Fruit fly (Drosophila melanogaster): ENCODE results near the gene CG4558.

CG4558 gene

DNA sequence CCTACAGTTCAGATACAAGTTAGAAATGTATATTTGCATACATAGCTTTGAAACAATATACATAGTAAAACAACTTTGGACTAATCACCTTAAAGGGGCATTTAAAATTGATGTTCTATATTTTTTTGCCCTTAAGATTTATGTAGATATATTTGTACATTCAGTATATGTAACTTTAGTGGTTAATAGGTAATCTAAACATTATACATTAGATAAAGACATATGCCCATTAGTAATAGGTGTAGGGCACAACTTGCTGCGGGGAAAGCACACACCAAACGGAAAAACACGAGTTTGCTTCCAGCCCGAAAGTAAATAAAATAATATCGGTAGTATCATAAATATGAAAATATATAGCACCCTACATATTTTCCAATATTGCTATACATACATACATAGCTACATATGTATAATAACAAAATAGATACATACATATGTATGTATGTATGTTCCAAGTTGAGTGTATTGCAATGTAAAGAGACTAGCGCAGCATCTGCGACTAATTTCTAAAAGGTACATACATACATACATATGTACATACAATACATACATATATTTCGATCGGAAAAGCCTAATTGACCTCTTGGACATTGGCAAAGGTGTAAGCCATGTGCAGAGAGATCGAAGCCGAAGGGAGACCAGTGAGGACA lies 13.8 kb downstream of the CG4558 start, which contains the start of gene CG43736 (continued):
- TF ChIP-seq D (optimal IDR thresholded peaks at IDR 0.05) (no peak), D (GFP tag; optimal IDR thresholded peaks at IDR 0.05) (peak; percentile 96), CG14965 (GFP tag; optimal IDR thresholded peaks at IDR 0.05; ENCODE audit: borderline replicate concordance) (peak; percentile 32), CoRest (tag; optimal IDR thresholded peaks at IDR 0.05) (peak; percentile 99), CG18476 (GFP tag; optimal IDR thresholded peaks at IDR 0.05) (peak; percentile 93), eve (GFP tag; optimal IDR thresholded peaks at IDR 0.05) (peak in 1 of 2 experiments; percentile 98), Lim3 (GFP tag; IDR thresholded peaks at IDR 0.05) (peak; percentile 45; the same call in 1 of the 2 replicates), tio (GFP tag; optimal IDR thresholded peaks at IDR 0.05) (peak; percentile 93), Deaf1 (tag; optimal IDR thresholded peaks at IDR 0.05) (no peak), CG2129 (GFP tag; IDR thresholded peaks at IDR 0.05; ENCODE audit: partially characterized antibody) (no peak), Ptx1 (GFP tag; IDR thresholded peaks at IDR 0.05) (peak; percentile 91), maf-S (GFP tag; optimal IDR thresholded peaks at IDR 0.05) (peak; percentile 94), CG9215 (GFP tag; IDR thresholded peaks at IDR 0.05) (peak; percentile 83), Nf-YA (GFP tag; IDR thresholded peaks at IDR 0.05) (peak; percentile 82), nmo (GFP tag; optimal IDR thresholded peaks at IDR 0.05) (peak; percentile 98), B-H1 (GFP tag; IDR thresholded peaks at IDR 0.05) (peak; percentile 76), Atf6 (GFP tag; IDR thresholded peaks at IDR 0.05) (peak; percentile 91), dan (GFP tag; IDR thresholded peaks at IDR 0.05) (no peak; the same call in 1 of the 2 replicates), amos (GFP tag; IDR thresholded peaks at IDR 0.05; ENCODE audit: partially characterized antibody) (no peak), CG2875 (GFP tag; optimal IDR thresholded peaks at IDR 0.05) (peak; percentile 91), Stat92E (GFP tag; optimal IDR thresholded peaks at IDR 0.05) (peak in 1 of 3 experiments; percentile 76), CG32772 (GFP tag; IDR thresholded peaks at IDR 0.05) (peak; percentile 80), Ssrp (tag; optimal IDR thresholded peaks at IDR 0.05) (peak; percentile 96), fd96Cb (tag; optimal IDR thresholded peaks at IDR 0.05) (peak; percentile 98), cato (GFP tag; optimal IDR thresholded peaks at IDR 0.05; ENCODE audit: borderline replicate concordance) (peak; percentile 87), CG4360 (GFP tag; IDR thresholded peaks at IDR 0.05) (no peak), CG1832 (GFP tag; optimal IDR thresholded peaks at IDR 0.05) (no peak), tup (GFP tag; optimal IDR thresholded peaks at IDR 0.05) (peak; percentile 67), scrt (GFP tag; optimal IDR thresholded peaks at IDR 0.05) (peak; percentile 92), kay (GFP tag; optimal IDR thresholded peaks at IDR 0.05) (peak; percentile 81), Hand (GFP tag; optimal IDR thresholded peaks at IDR 0.05) (peak; percentile 95), Dref (GFP tag; IDR thresholded peaks at IDR 0.05) (no peak), CG17385 (GFP tag; optimal IDR thresholded peaks at IDR 0.05) (peak; percentile 83), ap (GFP tag; IDR thresholded peaks at IDR 0.05) (peak; percentile 75), nerfin-1 (tag; optimal IDR thresholded peaks at IDR 0.05) (peak; percentile 96), CG15514 (GFP tag; optimal IDR thresholded peaks at IDR 0.05) (peak; percentile 77), CG9609 (GFP tag; optimal IDR thresholded peaks at IDR 0.05) (peak; percentile 92), NFAT (GFP tag; IDR thresholded peaks at IDR 0.05) (peak; percentile 68; the same call in 1 of the 2 replicates), Bteb2 (GFP tag; optimal IDR thresholded peaks at IDR 0.05) (peak; percentile 92), Mes4 (GFP tag; optimal IDR thresholded peaks at IDR 0.05) (peak; percentile 89), CG3407 (GFP tag; optimal IDR thresholded peaks at IDR 0.05) (peak; percentile 91), BtbVII (GFP tag; optimal IDR thresholded peaks at IDR 0.05) (peak; percentile 96), Ets97D (GFP tag; optimal IDR thresholded peaks at IDR 0.05) (peak; percentile 64), CG11247 (GFP tag; IDR thresholded peaks at IDR 0.05) (peak; percentile 77), ranshi (GFP tag; IDR thresholded peaks at IDR 0.05) (peak; percentile 78; the same call in 1 of the 2 replicates), mirr (GFP tag; optimal IDR thresholded peaks at IDR 0.05) (peak; percentile 82), bowl (GFP tag; IDR thresholded peaks at IDR 0.05) (no peak), nom (GFP tag; optimal IDR thresholded peaks at IDR 0.05) (peak; percentile 83), gro (GFP tag; optimal IDR thresholded peaks at IDR 0.05) (peak; percentile 90)

All from whole organism, embryonic.